Worm (Caenorhabditis elegans): ENCODE results near the gene F47D2.11.
"Not testable (repeated sequence)": the region's sequence is repeated elsewhere in the genome, so short reads cannot be mapped to it uniquely, and the experiment has no call there.

Gene F47D2.11

DNA sequence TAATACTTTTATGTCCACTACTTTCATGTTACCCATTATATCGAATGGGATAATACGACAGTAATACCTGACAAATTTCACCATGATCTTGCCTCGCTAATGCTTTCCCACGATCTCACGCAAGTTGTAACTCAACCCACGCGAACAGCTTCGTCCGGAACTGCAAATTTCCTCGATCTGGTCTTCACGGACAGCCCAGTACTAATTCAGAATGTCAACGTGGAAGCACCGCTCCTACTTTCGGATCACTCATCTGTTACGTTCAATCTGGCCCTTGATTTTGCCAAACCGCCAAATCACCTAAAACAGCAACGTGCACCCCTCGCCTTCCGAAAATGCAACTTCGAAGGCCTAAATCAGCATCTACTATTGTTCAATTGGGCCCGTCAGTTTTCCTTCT is 22.4 kb downstream of the F47D2.11 start:
- no peak for TF ChIP-seq hmbx-1 (tag; optimal IDR thresholded peaks at IDR 0.05)

DNA sequence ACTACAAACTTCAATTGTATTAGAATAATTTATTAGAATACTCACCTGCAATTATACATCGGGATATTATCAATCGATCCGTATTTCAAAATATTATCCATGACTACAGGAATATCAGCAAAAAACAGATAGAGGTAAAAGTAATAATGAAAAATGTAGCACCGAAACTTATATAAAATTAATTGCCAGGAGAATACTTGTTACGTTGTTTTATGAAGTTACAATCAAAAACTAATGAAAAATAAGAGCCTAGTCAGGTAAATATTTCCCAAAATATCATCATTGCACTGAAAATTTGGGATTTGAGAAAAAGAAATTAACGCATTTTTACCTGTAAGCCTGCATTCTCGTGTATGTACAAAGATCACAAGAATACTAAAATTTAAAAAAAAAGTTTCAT is 24.6 kb downstream of the F47D2.11 start, which contains the start of gene srt-38:
Gene srt-38, minus strand, starts transcription at position 101 of the 400 bp plus-strand sequence.
- TF ChIP-seq F13C5.2 (tag; optimal IDR thresholded peaks at IDR 0.05); pes-1 (GFP tag; IDR thresholded peaks at IDR 0.05); tbx-11 (GFP tag; IDR thresholded peaks at IDR 0.05): not testable (repeated sequence)

DNA sequence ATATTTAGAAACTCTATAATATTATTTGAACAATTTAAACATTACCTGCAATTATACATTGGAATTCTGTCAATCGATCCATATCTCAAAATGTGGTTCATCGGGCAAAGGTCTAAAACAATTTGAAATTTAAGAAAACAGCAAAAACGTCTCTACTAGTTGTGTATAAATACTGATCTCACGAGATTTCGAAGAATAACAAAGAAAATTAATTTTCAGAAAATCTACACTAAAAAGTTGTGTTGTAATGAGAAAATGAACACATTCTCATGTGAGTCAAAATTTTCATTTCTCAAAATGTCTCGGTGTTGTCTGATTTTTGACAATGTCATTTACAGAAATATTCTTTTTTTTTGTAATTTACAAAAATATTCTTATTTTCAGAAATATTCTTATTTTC is 27.6 kb downstream of the F47D2.11 start, which contains the start of gene srt-36:
Gene srt-36, minus strand, starts transcription at position 101 of the 400 bp plus-strand sequence.
- TF ChIP-seq sea-1 (GFP tag; conservative IDR thresholded peaks at IDR 0.05); tbx-11 (GFP tag; IDR thresholded peaks at IDR 0.05); hmbx-1 (tag; optimal IDR thresholded peaks at IDR 0.05): not testable (repeated sequence)

DNA sequence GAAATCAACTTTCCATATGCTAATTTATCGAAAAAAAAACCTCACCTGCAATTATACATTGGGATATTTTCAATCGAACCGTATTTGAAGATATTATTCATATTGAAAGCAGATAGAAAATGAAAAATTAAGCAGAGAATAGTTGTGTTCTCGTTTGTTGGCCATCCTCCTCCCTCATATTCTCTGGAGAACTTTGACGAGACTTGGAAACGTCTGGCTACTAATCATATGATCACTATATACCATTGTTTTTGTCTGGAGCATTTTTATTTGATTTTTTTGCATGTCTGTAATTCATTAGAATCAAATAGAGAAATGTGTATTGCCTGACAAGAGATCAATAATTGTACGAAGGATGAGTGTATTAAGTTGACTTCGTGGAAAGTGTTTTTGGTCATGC is 31.3 kb downstream of the F47D2.11 start, which contains the start of gene srt-35:
Gene srt-35, minus strand, starts transcription at position 101 of the 400 bp plus-strand sequence.
- TF ChIP-seq ceh-36 (tag; optimal IDR thresholded peaks at IDR 0.05), result no peak
- TF ChIP-seq aly-1 (tag; optimal IDR thresholded peaks at IDR 0.05), result no peak
- TF ChIP-seq scrt-1 (GFP tag; IDR thresholded peaks at IDR 0.05), result no peak
- no peak for TF ChIP-seq ama-1 (optimal IDR thresholded peaks at IDR 0.05)
- TF ChIP-seq B0310.2 (tag; optimal IDR thresholded peaks at IDR 0.05), result no peak
- TF ChIP-seq hnd-1 (tag; optimal IDR thresholded peaks at IDR 0.05), result no peak

DNA sequence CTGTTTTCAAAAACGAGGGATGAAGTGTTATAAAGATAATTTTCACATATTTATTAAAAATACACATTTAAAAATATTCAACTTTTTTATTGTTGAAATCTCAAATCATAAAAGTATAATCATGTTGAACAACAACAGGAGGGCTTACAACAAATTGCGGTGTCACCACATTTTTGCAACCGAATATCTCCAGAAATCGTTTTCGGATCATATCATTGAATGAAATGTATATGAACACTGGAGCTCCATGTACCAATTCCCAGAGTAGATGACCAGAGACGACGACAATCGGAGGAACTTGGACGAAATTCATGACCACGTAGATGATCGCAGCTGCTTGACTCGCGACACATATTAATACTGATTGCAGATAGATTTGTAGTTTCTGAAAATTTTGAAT is 34.4 kb downstream of the F47D2.11 start:
- TF ChIP-seq ceh-13 (GFP tag; optimal IDR thresholded peaks at IDR 0.05), result no peak
- TF ChIP-seq scrt-1 (GFP tag; IDR thresholded peaks at IDR 0.05), result no peak
- no peak for TF ChIP-seq ets-7 (tag; optimal IDR thresholded peaks at IDR 0.05)
- TF ChIP-seq tra-4 (tag; optimal IDR thresholded peaks at IDR 0.05), result no peak
- no peak for TF ChIP-seq ceh-36 (tag; optimal IDR thresholded peaks at IDR 0.05)
- no peak for TF ChIP-seq aly-1 (tag; optimal IDR thresholded peaks at IDR 0.05)
- no peak for TF ChIP-seq tbx-37 (GFP tag; conservative IDR thresholded peaks at IDR 0.05)
- TF ChIP-seq F13C5.2 (tag; optimal IDR thresholded peaks at IDR 0.05), result no peak
- TF ChIP-seq pes-1 (GFP tag; IDR thresholded peaks at IDR 0.05), result no peak

DNA sequence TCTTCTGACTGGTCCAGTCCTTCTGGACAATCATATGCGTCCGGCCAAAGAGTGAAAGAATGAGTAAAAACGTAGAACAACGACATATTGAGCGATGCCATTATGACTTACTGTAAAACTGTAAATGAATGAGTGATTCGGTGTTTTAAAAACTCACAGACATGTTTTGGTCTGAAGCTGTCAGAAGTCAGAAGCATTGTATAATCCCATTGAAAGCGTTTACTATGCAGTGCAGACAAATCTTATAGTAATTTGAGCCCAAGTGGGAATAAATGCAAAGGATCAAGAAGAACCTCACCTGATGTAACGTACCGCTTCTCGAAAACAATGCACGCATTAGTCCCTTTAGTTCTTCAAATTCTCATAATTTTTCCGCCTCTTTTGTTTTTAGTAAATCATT is 35.7 kb downstream of the F47D2.11 start, which contains the start of gene srt-3:
Gene srt-3, minus strand, starts transcription at position 101 of the 400 bp plus-strand sequence.
- TF ChIP-seq tbx-11 (GFP tag; IDR thresholded peaks at IDR 0.05) (no peak), tra-4 (tag; optimal IDR thresholded peaks at IDR 0.05) (no peak), ets-7 (tag; optimal IDR thresholded peaks at IDR 0.05) (no peak), flt-1 (GFP tag; IDR thresholded peaks at IDR 0.05) (no peak)

DNA sequence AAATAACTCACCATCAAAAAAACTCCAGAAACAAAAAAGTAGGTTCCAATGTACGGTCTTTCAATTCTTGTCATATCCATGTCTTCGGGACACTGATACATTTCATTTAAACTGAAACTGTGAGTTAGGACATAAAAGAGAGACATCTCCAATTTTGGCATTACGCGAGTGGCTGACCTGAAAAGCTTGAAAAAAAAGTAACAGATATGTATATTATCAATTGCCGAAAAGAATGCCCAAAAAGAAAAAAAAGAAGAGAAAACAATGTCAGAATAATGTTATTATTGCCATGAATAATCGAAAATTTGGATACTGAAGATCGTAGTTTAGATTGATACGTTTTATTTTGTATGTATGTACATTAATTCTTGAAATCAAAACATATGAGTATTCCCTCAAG is 39.3 kb downstream of the F47D2.11 start, which contains the start of gene srt-14:
Gene srt-14, minus strand, starts transcription at position 101 of the 400 bp plus-strand sequence.
- TF ChIP-seq pes-1 (GFP tag; IDR thresholded peaks at IDR 0.05) (no peak), ceh-13 (GFP tag; optimal IDR thresholded peaks at IDR 0.05) (no peak), tbx-37 (GFP tag; conservative IDR thresholded peaks at IDR 0.05) (no peak), hnd-1 (tag; optimal IDR thresholded peaks at IDR 0.05) (no peak), hmbx-1 (tag; optimal IDR thresholded peaks at IDR 0.05) (no peak), sea-1 (GFP tag; conservative IDR thresholded peaks at IDR 0.05) (no peak), ceh-36 (tag; optimal IDR thresholded peaks at IDR 0.05) (no peak), flt-1 (GFP tag; IDR thresholded peaks at IDR 0.05) (no peak), aly-1 (tag; optimal IDR thresholded peaks at IDR 0.05) (no peak)

DNA sequence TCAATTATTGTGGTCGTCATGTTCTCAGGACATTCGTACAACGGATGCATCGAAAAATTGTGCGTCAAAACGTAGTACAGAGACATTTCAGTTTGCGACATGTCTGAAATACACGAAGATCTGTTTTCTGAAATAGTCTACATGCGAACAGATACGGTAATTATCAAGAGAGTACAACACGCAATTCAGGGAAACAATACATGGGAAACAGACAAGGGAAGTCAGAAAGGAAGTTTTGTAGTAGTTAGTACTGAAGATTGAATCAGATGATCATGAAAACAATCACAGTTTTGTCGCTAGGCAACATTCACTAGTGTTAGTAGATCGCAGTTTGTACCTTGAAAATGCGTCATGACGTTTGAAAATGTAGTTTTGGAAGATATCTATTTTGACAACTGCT is 45.8 kb downstream of the F47D2.11 start, which contains the start of gene srt-13:
Gene srt-13, minus strand, starts transcription at position 101 of the 400 bp plus-strand sequence.
- TF ChIP-seq tbx-37 (GFP tag; conservative IDR thresholded peaks at IDR 0.05), result no peak
- TF ChIP-seq hmg-4 (GFP tag; optimal IDR thresholded peaks at IDR 0.05), result no peak
- TF ChIP-seq ets-7 (tag; optimal IDR thresholded peaks at IDR 0.05), result no peak
- no peak for TF ChIP-seq hnd-1 (tag; optimal IDR thresholded peaks at IDR 0.05)
- TF ChIP-seq sea-1 (GFP tag; conservative IDR thresholded peaks at IDR 0.05), result no peak
- TF ChIP-seq pes-1 (GFP tag; IDR thresholded peaks at IDR 0.05), result no peak
- TF ChIP-seq tra-4 (tag; optimal IDR thresholded peaks at IDR 0.05), result no peak
- TF ChIP-seq hmbx-1 (tag; optimal IDR thresholded peaks at IDR 0.05), result no peak
- no peak for TF ChIP-seq ceh-36 (tag; optimal IDR thresholded peaks at IDR 0.05)
- no peak for TF ChIP-seq F13C5.2 (tag; optimal IDR thresholded peaks at IDR 0.05)
- TF ChIP-seq scrt-1 (GFP tag; IDR thresholded peaks at IDR 0.05), result no peak
- no peak for TF ChIP-seq flt-1 (GFP tag; IDR thresholded peaks at IDR 0.05)
- TF ChIP-seq B0310.2 (tag; optimal IDR thresholded peaks at IDR 0.05), result no peak
- no peak for TF ChIP-seq ceh-13 (GFP tag; optimal IDR thresholded peaks at IDR 0.05)
- TF ChIP-seq ama-1 (optimal IDR thresholded peaks at IDR 0.05), result no peak
- TF ChIP-seq tbx-11 (GFP tag; IDR thresholded peaks at IDR 0.05), result no peak

DNA sequence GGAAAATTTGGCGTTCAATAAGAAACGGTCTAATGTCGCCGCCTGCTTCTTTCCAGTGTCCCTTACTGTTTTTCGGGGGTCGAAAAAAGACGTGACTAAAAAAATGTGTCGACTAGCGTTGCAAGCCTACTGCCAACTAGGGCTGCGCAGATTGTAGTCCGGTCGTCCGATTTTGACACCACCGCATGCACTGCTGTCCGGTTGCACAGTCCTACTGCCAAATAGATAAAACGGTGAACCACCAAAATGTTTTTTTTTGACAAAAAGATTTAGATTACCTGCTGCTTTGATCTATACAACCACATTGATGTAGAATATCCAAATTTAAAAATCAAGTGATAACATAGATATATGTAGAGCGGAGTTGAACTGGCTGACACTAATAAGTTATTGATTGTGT is 47.5 kb downstream of the F47D2.11 start:
- TF ChIP-seq pes-1 (GFP tag; IDR thresholded peaks at IDR 0.05) (no peak), tra-4 (tag; optimal IDR thresholded peaks at IDR 0.05) (no peak), ceh-13 (GFP tag; optimal IDR thresholded peaks at IDR 0.05) (no peak), hmg-4 (GFP tag; optimal IDR thresholded peaks at IDR 0.05) (no peak), F13C5.2 (tag; optimal IDR thresholded peaks at IDR 0.05) (no peak), hnd-1 (tag; optimal IDR thresholded peaks at IDR 0.05) (no peak), tbx-11 (GFP tag; IDR thresholded peaks at IDR 0.05) (no peak), hmbx-1 (tag; optimal IDR thresholded peaks at IDR 0.05) (no peak), tbx-37 (GFP tag; conservative IDR thresholded peaks at IDR 0.05) (no peak), scrt-1 (GFP tag; IDR thresholded peaks at IDR 0.05) (no peak), ets-7 (tag; optimal IDR thresholded peaks at IDR 0.05) (no peak), aly-1 (tag; optimal IDR thresholded peaks at IDR 0.05) (no peak), flt-1 (GFP tag; IDR thresholded peaks at IDR 0.05) (no peak), ceh-36 (tag; optimal IDR thresholded peaks at IDR 0.05) (no peak)
